Fruit fly (Drosophila melanogaster): Measurements from ENCODE around the gene CG15160.

The CG15160 gene

DNA sequence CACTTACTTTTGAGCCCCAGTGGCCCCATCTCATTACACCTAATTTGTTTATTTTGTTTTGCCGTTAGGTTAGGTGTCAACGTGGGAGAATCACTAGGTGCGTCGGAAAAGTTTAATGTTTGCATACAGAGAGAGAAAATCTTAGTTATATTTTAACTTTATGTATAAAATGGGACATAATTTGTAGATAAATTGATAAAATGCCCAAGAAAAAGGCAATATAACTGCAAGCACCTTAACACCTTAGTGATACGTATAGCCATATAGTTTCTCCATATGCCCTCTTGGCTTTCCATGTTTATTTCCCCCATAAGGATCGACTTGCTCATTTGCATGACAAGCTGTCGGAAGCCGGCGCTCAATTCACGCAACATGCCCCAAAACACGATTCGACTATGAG lies 48.3 kb downstream of the CG15160 start (continued):
- TF ChIP-seq CG3032 (tag; optimal IDR thresholded peaks at IDR 0.05): no peak
- TF ChIP-seq CG10631 (GFP tag; optimal IDR thresholded peaks at IDR 0.05): no peak
- no peak for TF ChIP-seq ss (GFP tag; optimal IDR thresholded peaks at IDR 0.05)
- no peak for TF ChIP-seq dsx (GFP tag; optimal IDR thresholded peaks at IDR 0.05; ENCODE audit: poor library complexity, severe bottlenecking)
- TF ChIP-seq dac (GFP tag; optimal IDR thresholded peaks at IDR 0.05): no peak
- TF ChIP-seq CG15336 (GFP tag; IDR thresholded peaks at IDR 0.05): 0 out of 2 replicates have a peak, but pooled peaks have one; percentile 32
- TF ChIP-seq Lpt (GFP tag; optimal IDR thresholded peaks at IDR 0.05): no peak

DNA sequence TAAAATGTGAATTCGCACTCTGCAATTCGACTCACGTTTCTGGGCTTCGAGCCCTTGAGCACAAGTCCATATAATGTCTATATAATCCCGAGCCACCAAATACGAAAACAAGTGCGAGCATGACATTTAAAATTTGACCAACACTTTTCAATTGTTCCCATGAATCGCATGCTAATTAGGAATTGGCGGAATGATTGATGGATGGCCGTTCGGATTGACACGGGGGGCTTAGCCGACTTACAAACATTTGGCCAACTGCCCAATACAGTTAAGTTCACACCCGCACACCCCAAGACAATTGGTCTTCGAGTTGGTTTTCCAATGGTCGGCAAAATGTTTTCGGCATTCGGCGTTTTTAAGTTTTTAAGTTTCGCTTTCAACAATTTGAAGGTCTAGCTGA lies 50.4 kb downstream of the CG15160 start:
- TF ChIP-seq svp (GFP tag) (no peak), CG8119 (GFP tag; IDR thresholded peaks at IDR 0.05) (no peak), CG1621 (tag; optimal IDR thresholded peaks at IDR 0.05) (no peak), CG16779 (tag; optimal IDR thresholded peaks at IDR 0.05) (no peak), CG15336 (GFP tag; IDR thresholded peaks at IDR 0.05) (no peak), dac (GFP tag; optimal IDR thresholded peaks at IDR 0.05) (no peak), Met (GFP tag; optimal IDR thresholded peaks at IDR 0.05) (no peak), esn (GFP tag; optimal IDR thresholded peaks at IDR 0.05) (no peak), vri (GFP tag; optimal IDR thresholded peaks at IDR 0.05) (no peak), net (GFP tag; optimal IDR thresholded peaks at IDR 0.05) (no peak), CG3919 (GFP tag; optimal IDR thresholded peaks at IDR 0.05) (no peak), CG10631 (GFP tag; optimal IDR thresholded peaks at IDR 0.05) (no peak), topi (GFP tag; optimal IDR thresholded peaks at IDR 0.05) (no peak), CG11762 (GFP tag; optimal IDR thresholded peaks at IDR 0.05; ENCODE audit: insufficient read depth) (no peak), Eip78C (GFP tag) (no peak), Ets96B (tag; optimal IDR thresholded peaks at IDR 0.05) (no peak)
